Worm (Caenorhabditis elegans): ENCODE measurements around the gene C23H3.2.

C23H3.2 gene

ce11 chrII:24559-24998 is 36.5 kb upstream of the C23H3.2 start, which contains the start of gene enee-1 (continued):
- TF ChIP-seq dpl-1 (GFP tag; optimal IDR thresholded peaks at IDR 0.05): peak; percentile 96
- TF ChIP-seq mep-1 (tag; optimal IDR thresholded peaks at IDR 0.05): peak; percentile 87
- TF ChIP-seq ZK546.5 (tag; optimal IDR thresholded peaks at IDR 0.05): no peak
- TF ChIP-seq R02D3.7 (tag; optimal IDR thresholded peaks at IDR 0.05): no peak
- TF ChIP-seq nhr-28 (tag; optimal IDR thresholded peaks at IDR 0.05): peak; percentile 36
- TF ChIP-seq daf-12 (tag; optimal IDR thresholded peaks at IDR 0.05): no peak
- peak; percentile 70 for TF ChIP-seq zip-2 (tag; optimal IDR thresholded peaks at IDR 0.05)
- peak; percentile 62; the same call in 1 of the 2 replicates for TF ChIP-seq nhr-42 (GFP tag; IDR thresholded peaks at IDR 0.05)
- peak in 1 of 2 experiments; percentile 70 for TF ChIP-seq hif-1 (tag; optimal IDR thresholded peaks at IDR 0.05)
- peak; percentile 48 for TF ChIP-seq F10B5.3 (tag; optimal IDR thresholded peaks at IDR 0.05)
- TF ChIP-seq mdt-29 (GFP tag; IDR thresholded peaks at IDR 0.05): 0 out of 2 replicates have a peak, but pooled peaks have one; percentile 40
- peak in 1 of 2 experiments; percentile 18 for TF ChIP-seq mdl-1 (tag; optimal IDR thresholded peaks at IDR 0.05)
- peak; percentile 72 for TF ChIP-seq rbr-2 (tag; optimal IDR thresholded peaks at IDR 0.05)
- peak; percentile 23 for TF ChIP-seq ceh-32 (tag; optimal IDR thresholded peaks at IDR 0.05; ENCODE audit: poor library complexity)
- TF ChIP-seq nhr-41 (GFP tag; IDR thresholded peaks at IDR 0.05): no peak
- TF ChIP-seq ZK337.2 (GFP tag; IDR thresholded peaks at IDR 0.05): no peak
- peak; percentile 69 for TF ChIP-seq spr-3 (GFP tag; optimal IDR thresholded peaks at IDR 0.05)
- 0 out of 2 replicates have a peak, but pooled peaks have one; percentile 51 for TF ChIP-seq saeg-2 (GFP tag; IDR thresholded peaks at IDR 0.05)

ce11 chrII:28283-28682 is 32.8 kb upstream of the C23H3.2 start, which contains the start of gene F23F1.4:
F23F1.4 (minus strand) TSS chrII:28423.
- no peak for TF ChIP-seq hmg-1.1 (GFP tag; IDR thresholded peaks at IDR 0.05)
- no peak for TF ChIP-seq tra-1 (GFP tag; IDR thresholded peaks at IDR 0.05)
- no peak for TF ChIP-seq ceh-28 (tag; optimal IDR thresholded peaks at IDR 0.05)
- TF ChIP-seq aly-2 (tag; optimal IDR thresholded peaks at IDR 0.05): no peak
- no peak for TF ChIP-seq D1046.2 (GFP tag; IDR thresholded peaks at IDR 0.05)

ce11 chrII:29578-29977 is 31.5 kb upstream of the C23H3.2 start:
- no peak for TF ChIP-seq unc-130 (GFP tag; optimal IDR thresholded peaks at IDR 0.05)
- TF ChIP-seq aha-1 (tag): peak; percentile 75
- TF ChIP-seq unc-62 (GFP tag; optimal IDR thresholded peaks at IDR 0.05 in 1 of 2): peak in 1 of 2 experiments; percentile 11
- TF ChIP-seq unc-62 (tag; optimal IDR thresholded peaks at IDR 0.05): no peak

ce11 chrII:31521-31920 is 29.6 kb upstream of the C23H3.2 start, which contains the start of the genes F23F1.5 and fbxc-54:
F23F1.5 (minus strand) TSS chrII:31584.
fbxc-54 (plus strand) TSS chrII:31719.
- TF ChIP-seq dve-1 (tag; optimal IDR thresholded peaks at IDR 0.05; ENCODE audit: insufficient read depth) (peak; percentile 18), mes-2 (tag; optimal IDR thresholded peaks at IDR 0.05; ENCODE audit: poor library complexity, severe bottlenecking) (peak; percentile 37), pqm-1 (tag; optimal IDR thresholded peaks at IDR 0.05) (no peak), jun-1 (tag; optimal IDR thresholded peaks at IDR 0.05) (no peak), dpl-1 (GFP tag; optimal IDR thresholded peaks at IDR 0.05) (peak; percentile 31), lsy-2 (tag; optimal IDR thresholded peaks at IDR 0.05) (peak in 1 of 2 experiments; percentile 58), ceh-44 (GFP tag; IDR thresholded peaks at IDR 0.05) (no peak), vab-7 (GFP tag; IDR thresholded peaks at IDR 0.05) (no peak), nhr-11 (tag; optimal IDR thresholded peaks at IDR 0.05) (no peak), T20F7.1 (GFP tag; optimal IDR thresholded peaks at IDR 0.05) (peak; percentile 90), R02D3.7 (tag; optimal IDR thresholded peaks at IDR 0.05) (peak; percentile 43), mxl-3 (GFP tag; optimal IDR thresholded peaks at IDR 0.05) (no peak), daf-16 (GFP tag; optimal IDR thresholded peaks at IDR 0.05) (no peak), daf-16 (tag; optimal IDR thresholded peaks at IDR 0.05) (peak; percentile 62), nhr-76 (tag; optimal IDR thresholded peaks at IDR 0.05) (no peak), nhr-6 (tag; optimal IDR thresholded peaks at IDR 0.05) (peak; percentile 37), F44E2.7 (GFP tag; IDR thresholded peaks at IDR 0.05) (no peak)
